Fruit fly (Drosophila melanogaster) whole organism, embryonic: ENCODE data around the gene Andorra.

Source experiments
- CG6765 ChIP-seq: fragments of 200-800 bp; sonication (Bioruptor generic); optimal IDR thresholded peaks from 3 replicates; lab custom pipeline; 2017; ENCODE audit warnings: missing biosample characterization, mild to moderate bottlenecking, missing genetic modification characterization
- Taf1 ChIP-seq: fragments of 200-800 bp; sonication (Bioruptor generic); IDR thresholded peaks from 2 replicates; pipeline ENCODE4 v1.3.6; 2022; ENCODE audit warnings: missing biosample characterization, missing genetic modification characterization
- lov ChIP-seq, 2 experiments: fragments of 200-800 bp in 1 of 2; fragments of >200 bp in 1 of 2; sonication (Bioruptor generic) in 1 of 2; IDR thresholded peaks in 1 of 2; optimal IDR thresholded peaks in 1 of 2; 2 replicates in 1 of 2; 3 replicates in 1 of 2; pipeline versions ENCODE4 v1.3.6 to Lab custom; 2017 to 2022; ENCODE audit warnings: missing biosample characterization in 1 of 2, missing genetic modification characterization in 1 of 2
- otp ChIP-seq: fragments of 200-800 bp; sonication (Bioruptor generic); IDR thresholded peaks from 3 replicates; pipeline ENCODE4, ENCODE4 v1.3.6; 2022; ENCODE audit warnings: missing biosample characterization, missing genetic modification characterization

- TF ChIP-seq CG6765 (no peak), lov (optimal IDR thresholded peaks at IDR 0.05; lab: Kevin White, UChicago) (no peak), lov (GFP tag; IDR thresholded peaks at IDR 0.05; lab: Robert Waterston, UW) (no peak), Taf1 (GFP tag; lab: Robert Waterston, UW) (no peak), otp (no peak)
Measured at dm6 chrX:18207533-18207932, 28.3 kb upstream of the Andorra start.
